Fruit fly (Drosophila melanogaster) whole organism, adult: ENCODE results near the gene RNF220.
A peak's percentile ranks its signal among the peaks of the same experiment; 100 is the strongest.

Experiments
- CG11617 ChIP-seq: fragments of 200-800 bp; sonication (Bioruptor generic); optimal IDR thresholded peaks from 2 replicates; lab custom pipeline; 2017; ENCODE audit warnings: mild to moderate bottlenecking, missing biosample characterization, missing genetic modification reagents, missing genetic modification characterization
- CG12768 ChIP-seq: fragments of 200-800 bp; sonication (Bioruptor generic); optimal IDR thresholded peaks from 2 replicates; lab custom pipeline; 2017; ENCODE audit warnings: missing biosample characterization, missing genetic modification characterization, mild to moderate bottlenecking, moderate library complexity, missing genetic modification reagents
- CG14711 ChIP-seq: fragments of 200-800 bp; sonication (Bioruptor generic); optimal IDR thresholded peaks from 2 replicates; lab custom pipeline; 2018; ENCODE audit warnings: missing biosample characterization, mild to moderate bottlenecking, missing genetic modification characterization, moderate library complexity
- CG1620 ChIP-seq: fragments of 200-800 bp; sonication (Bioruptor generic); optimal IDR thresholded peaks from 2 replicates; lab custom pipeline; 2016; ENCODE audit warnings: missing biosample characterization, missing genetic modification characterization
- CG33017 ChIP-seq: fragments of 200-800 bp; sonication (Bioruptor generic); optimal IDR thresholded peaks from 2 replicates; lab custom pipeline; 2018; ENCODE audit warnings: missing biosample characterization, mild to moderate bottlenecking, missing genetic modification characterization, moderate library complexity
- CG5204 ChIP-seq: fragments of 200-800 bp; sonication (Bioruptor generic); optimal IDR thresholded peaks from 2 replicates; lab custom pipeline; 2016; ENCODE audit warnings: missing biosample characterization, missing genetic modification characterization
- CG7045 ChIP-seq: fragments of 200-800 bp; sonication (Bioruptor generic); optimal IDR thresholded peaks from 2 replicates; lab custom pipeline; 2017; ENCODE audit warnings: missing biosample characterization, mild to moderate bottlenecking, missing genetic modification characterization
- CG7101 ChIP-seq: fragments of 200-800 bp; sonication (Bioruptor generic); optimal IDR thresholded peaks from 2 replicates; lab custom pipeline; 2018; ENCODE audit warnings: missing biosample characterization, mild to moderate bottlenecking, missing genetic modification characterization, moderate library complexity
- Clk ChIP-seq: fragments of 200-800 bp; sonication (Bioruptor generic); optimal IDR thresholded peaks from 2 replicates; lab custom pipeline; 2017; ENCODE audit warnings: missing biosample characterization, missing genetic modification characterization
- Crg-1 ChIP-seq: fragments of 200-800 bp; sonication (Bioruptor generic); optimal IDR thresholded peaks from 2 replicates; lab custom pipeline; 2016; ENCODE audit warnings: missing biosample characterization, missing genetic modification characterization
- Hr96 ChIP-seq: fragments of 200-800 bp; sonication (Bioruptor generic); optimal IDR thresholded peaks from 2 replicates; lab custom pipeline; 2016; ENCODE audit warnings: missing biosample characterization, missing genetic modification characterization
- Mnt ChIP-seq: fragments of 200-800 bp; sonication (Bioruptor generic); optimal IDR thresholded peaks from 2 replicates; lab custom pipeline; 2016; ENCODE audit warnings: missing biosample characterization, mild to moderate bottlenecking, missing genetic modification characterization
- bab1 ChIP-seq: fragments of 200-800 bp; sonication (Bioruptor generic); optimal IDR thresholded peaks from 3 replicates; lab custom pipeline; 2019; ENCODE audit warnings: missing biosample characterization, mild to moderate bottlenecking, missing genetic modification characterization, moderate library complexity
- cic ChIP-seq: fragments of 200-800 bp; sonication (Bioruptor generic); optimal IDR thresholded peaks from 2 replicates; lab custom pipeline; 2017; ENCODE audit warnings: missing biosample characterization, mild to moderate bottlenecking, missing genetic modification characterization, moderate library complexity
- cnc ChIP-seq, 2 experiments: fragments of >200 bp; optimal IDR thresholded peaks; 2 replicates each; lab custom pipeline; 2017
- kay ChIP-seq: fragments of 200-800 bp; sonication (Bioruptor generic); peaks from one replicate; lab custom pipeline; 2016; ENCODE audit warnings: missing biosample characterization, missing genetic modification characterization, borderline replicate concordance
- ovo ChIP-seq: fragments of 200-800 bp; sonication (Bioruptor generic); optimal IDR thresholded peaks from 2 replicates; lab custom pipeline; 2016; ENCODE audit warnings: missing biosample characterization, missing genetic modification characterization
- pad ChIP-seq: fragments of 200-800 bp; sonication (Bioruptor generic); optimal IDR thresholded peaks from 3 replicates; lab custom pipeline; 2017; ENCODE audit warnings: missing biosample characterization, missing genetic modification characterization, mild to moderate bottlenecking, moderate library complexity, missing genetic modification reagents
- tj ChIP-seq: fragments of 200-800 bp; sonication (Bioruptor generic); optimal IDR thresholded peaks from 3 replicates; lab custom pipeline; 2017; ENCODE audit warnings: missing biosample characterization, mild to moderate bottlenecking, missing genetic modification characterization, moderate library complexity
- toe ChIP-seq: fragments of 200-800 bp; sonication (Bioruptor generic); optimal IDR thresholded peaks from 2 replicates; lab custom pipeline; 2016; ENCODE audit warnings: missing biosample characterization, missing genetic modification characterization

Gene RNF220

dm6 chr3R:22763587-22763986 lies 37.4 kb upstream of the RNF220 start, which contains the start of gene Nepl14:
Gene Nepl14 (minus strand): TSS chr3R:22763711.
- no peak for TF ChIP-seq CG5204 (GFP tag; lab: Kevin White, UChicago)
- TF ChIP-seq CG12768 (GFP tag; lab: Kevin White, UChicago) = no peak
- no peak for TF ChIP-seq ovo (GFP tag; lab: Kevin White, UChicago)
- TF ChIP-seq CG14711 (tag; lab: Kevin White, UChicago) = no peak
- no peak for TF ChIP-seq Crg-1
- no peak for TF ChIP-seq CG7045 (GFP tag; lab: Kevin White, UChicago)
- TF ChIP-seq kay (GFP tag; lab: Kevin White, UChicago) = no peak
- TF ChIP-seq cic (GFP tag; lab: Kevin White, UChicago) = no peak
- TF ChIP-seq Mnt (GFP tag; lab: Kevin White, UChicago) = no peak
- no peak for TF ChIP-seq Clk
- TF ChIP-seq Hr96 = no peak
- no peak for TF ChIP-seq cnc (optimal IDR thresholded peaks at IDR 0.05; lab: Kevin White, UChicago)
- no peak for TF ChIP-seq bab1
- no peak for TF ChIP-seq pad (GFP tag; lab: Kevin White, UChicago)
- TF ChIP-seq tj (GFP tag; lab: Kevin White, UChicago) = no peak
- no peak for TF ChIP-seq CG1620 (GFP tag; lab: Kevin White, UChicago)
- no peak for TF ChIP-seq CG7101 (tag; lab: Kevin White, UChicago)
- no peak for TF ChIP-seq toe (GFP tag; lab: Kevin White, UChicago)
- TF ChIP-seq CG11617 (GFP tag; lab: Kevin White, UChicago) = no peak
- TF ChIP-seq CG33017 (tag; lab: Kevin White, UChicago) = no peak

DNA sequence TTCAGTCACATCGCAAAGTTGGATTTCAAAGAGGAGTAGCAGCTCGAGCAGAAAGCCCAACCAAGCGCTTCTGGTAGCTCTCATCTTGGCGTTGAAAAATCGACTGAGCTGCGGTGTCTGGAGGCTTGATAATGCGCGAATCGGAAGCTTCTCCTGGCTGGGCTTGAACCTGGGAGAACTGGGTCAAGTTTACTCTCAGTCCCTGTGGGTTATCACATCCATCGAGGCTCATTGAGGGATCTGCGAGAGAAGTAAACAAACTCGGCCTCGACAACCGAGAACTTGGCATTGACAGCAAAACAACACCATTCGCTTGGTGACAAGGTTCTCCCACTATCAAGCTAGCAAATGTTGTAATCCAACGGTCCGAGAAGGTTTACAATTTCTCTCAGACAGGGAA lies 34.8 kb upstream of the RNF220 start, which contains the start of gene Nepl13:
Nepl13 (minus strand) TSS at position 89 of the 400 bp plus-strand sequence.
- TF ChIP-seq CG7045 (GFP tag; lab: Kevin White, UChicago) (no peak), cic (GFP tag; lab: Kevin White, UChicago) (peak; percentile 46), Hr96 (no peak)

DNA sequence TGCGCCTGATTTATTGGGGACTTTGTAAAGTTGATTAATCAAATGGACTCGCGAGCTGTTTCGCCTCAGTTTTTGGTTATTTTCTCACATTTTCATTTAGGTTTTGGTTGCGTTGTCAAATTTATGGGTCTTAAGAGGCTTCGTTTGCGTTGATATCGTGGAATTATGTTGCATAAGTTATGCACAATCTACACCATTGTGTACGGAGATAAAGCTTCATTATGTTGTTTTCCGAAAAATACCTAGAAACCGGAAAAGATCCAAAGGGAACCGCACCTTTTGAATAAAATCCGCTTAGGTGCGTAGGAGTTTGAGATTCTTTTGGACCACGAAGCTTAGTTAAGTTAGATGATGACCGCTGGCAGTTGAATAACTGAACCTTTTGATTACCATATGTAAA lies 30.9 kb upstream of the RNF220 start:
- no peak for TF ChIP-seq kay (GFP tag; lab: Kevin White, UChicago)
- TF ChIP-seq cnc (optimal IDR thresholded peaks at IDR 0.05; lab: Kevin White, UChicago) = no peak
- TF ChIP-seq CG12768 (GFP tag; lab: Kevin White, UChicago) = no peak
- no peak for TF ChIP-seq Hr96
- TF ChIP-seq tj (GFP tag; lab: Kevin White, UChicago) = no peak

- TF ChIP-seq ovo (GFP tag; lab: Kevin White, UChicago) (no peak), Hr96 (no peak), CG11617 (GFP tag; lab: Kevin White, UChicago) (no peak), Crg-1 (no peak), CG12768 (GFP tag; lab: Kevin White, UChicago) (no peak), cnc (optimal IDR thresholded peaks at IDR 0.05; lab: Kevin White, UChicago) (no peak), CG5204 (GFP tag; lab: Kevin White, UChicago) (no peak), cic (GFP tag; lab: Kevin White, UChicago) (no peak), pad (GFP tag; lab: Kevin White, UChicago) (no peak), CG7045 (GFP tag; lab: Kevin White, UChicago) (no peak), bab1 (no peak), Mnt (GFP tag; lab: Kevin White, UChicago) (no peak)
Observed at dm6 chr3R:22756289-22756688, 30.1 kb upstream of the RNF220 start.

- no peak for TF ChIP-seq pad (GFP tag; lab: Kevin White, UChicago)
- TF ChIP-seq Crg-1 = no peak
- no peak for TF ChIP-seq Hr96
- TF ChIP-seq CG14711 (tag; lab: Kevin White, UChicago) = no peak
- TF ChIP-seq CG1620 (GFP tag; lab: Kevin White, UChicago) = no peak
- TF ChIP-seq CG7045 (GFP tag; lab: Kevin White, UChicago) = no peak
- no peak for TF ChIP-seq cic (GFP tag; lab: Kevin White, UChicago)
- TF ChIP-seq tj (GFP tag; lab: Kevin White, UChicago) = peak; percentile 42
Observed at dm6 chr3R:22755187-22755777, 29.1 kb upstream of the RNF220 start.

DNA sequence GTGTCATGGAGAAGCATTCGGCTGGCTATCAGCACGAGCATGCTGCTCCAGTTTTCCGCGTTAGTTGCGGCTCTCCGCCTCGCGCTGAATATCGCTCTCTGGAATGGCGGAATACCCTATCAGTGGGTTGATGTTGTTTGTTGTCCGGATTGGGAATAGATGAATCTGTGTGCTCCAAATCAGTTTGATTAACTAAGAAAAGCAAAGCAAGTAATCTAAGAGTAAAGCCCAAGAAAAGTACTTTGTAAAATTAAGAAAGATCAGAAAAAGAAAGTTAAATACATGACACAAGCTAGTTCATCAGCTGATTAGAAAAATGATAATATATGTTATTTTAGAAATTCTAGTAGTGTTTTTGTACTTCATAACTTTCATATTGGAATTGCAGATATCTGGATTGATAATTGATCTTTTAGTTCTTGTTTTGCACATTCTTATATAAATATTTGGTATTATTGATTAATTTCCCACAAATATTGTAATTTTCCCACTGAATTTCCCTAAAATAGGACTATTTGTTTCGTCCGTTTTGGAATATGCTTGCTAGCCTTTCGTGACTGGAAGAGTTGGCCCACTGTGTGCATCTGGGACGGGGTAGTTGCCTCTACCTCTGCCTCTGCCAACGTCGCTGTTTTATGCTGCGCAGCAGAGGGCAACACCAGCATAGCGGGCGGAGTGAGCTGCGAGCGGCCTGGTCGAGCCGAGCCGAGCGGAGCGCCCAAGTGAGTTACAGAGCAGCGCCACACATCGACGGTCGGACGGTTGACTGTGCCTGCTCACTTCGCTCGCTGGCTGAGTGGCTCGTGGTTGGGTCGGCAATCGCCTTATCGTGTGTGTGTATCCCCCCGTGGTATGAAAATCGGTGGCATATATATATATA lies 27.9 kb upstream of the RNF220 start:
- TF ChIP-seq CG1620 (GFP tag; lab: Kevin White, UChicago) (no peak), CG7101 (tag; lab: Kevin White, UChicago) (peak; percentile 1), CG33017 (tag; lab: Kevin White, UChicago) (peak; percentile 38), Clk (no peak), toe (GFP tag; lab: Kevin White, UChicago) (no peak), kay (GFP tag; lab: Kevin White, UChicago) (peak; percentile 74), Hr96 (peak; percentile 24), pad (GFP tag; lab: Kevin White, UChicago) (no peak), cnc (optimal IDR thresholded peaks at IDR 0.05; lab: Kevin White, UChicago) (no peak), CG7045 (GFP tag; lab: Kevin White, UChicago) (no peak), CG11617 (GFP tag; lab: Kevin White, UChicago) (peak; percentile 42), bab1 (no peak), CG14711 (tag; lab: Kevin White, UChicago) (no peak), CG12768 (GFP tag; lab: Kevin White, UChicago) (no peak), Crg-1 (no peak), cic (GFP tag; lab: Kevin White, UChicago) (no peak), Mnt (GFP tag; lab: Kevin White, UChicago) (peak; percentile 37), ovo (GFP tag; lab: Kevin White, UChicago) (no peak), tj (GFP tag; lab: Kevin White, UChicago) (no peak), CG5204 (GFP tag; lab: Kevin White, UChicago) (peak; percentile 37)
